Worm (Caenorhabditis elegans) whole organism, L4 larva: ENCODE measurements around the gene nos-2.

Experiments
- F26F4.8 ChIP-seq: fragments of 200-800 bp; sonication (Bioruptor generic); conservative IDR thresholded peaks from 2 replicates; pipeline ENCODE4 v1.3.6; 2022; ENCODE audit warnings: missing genetic modification characterization, missing compliant biosample characterization
- F49E8.2 ChIP-seq: sonication (generic microtip); optimal IDR thresholded peaks from 2 replicates; lab custom pipeline; 2016; ENCODE audit warnings: missing compliant biosample characterization, mild to moderate bottlenecking, missing genetic modification characterization, borderline replicate concordance
- T20F7.1 ChIP-seq: fragments of 200-800 bp; sonication (Bioruptor generic); optimal IDR thresholded peaks from 2 replicates; lab custom pipeline; 2018; ENCODE audit warnings: mild to moderate bottlenecking, missing genetic modification characterization, missing compliant biosample characterization
- ama-1 ChIP-seq: fragments of 150-350 bp; optimal IDR thresholded peaks from 2 replicates; lab custom pipeline; 2014; ENCODE audit warnings: inconsistent platforms, mixed read lengths
- ceh-32 ChIP-seq: sonication (generic microtip); optimal IDR thresholded peaks from 2 replicates; lab custom pipeline; 2016; ENCODE audit warnings: mild to moderate bottlenecking, missing genetic modification characterization, missing compliant biosample characterization; ENCODE audit not compliant: poor library complexity
- fkh-10 ChIP-seq: fragments of 150-350 bp; optimal IDR thresholded peaks from 2 replicates; lab custom pipeline; 2014; ENCODE audit warnings: missing biosample characterization, missing genetic modification reagents, missing genetic modification characterization
- fos-1 ChIP-seq: fragments of 150-350 bp; optimal IDR thresholded peaks from 2 replicates; lab custom pipeline; 2014; ENCODE audit warnings: missing biosample characterization, missing genetic modification characterization
- lsy-2 ChIP-seq, 2 experiments: fragments of 150-350 bp in 1 of 2; sonication (generic microtip) in 1 of 2; optimal IDR thresholded peaks; 2 replicates each; lab custom pipeline; 2014 to 2017; ENCODE audit warnings: missing biosample characterization in 2 of 2, missing genetic modification characterization in 2 of 2
- mep-1 ChIP-seq: fragments of 150-350 bp; sonication (generic microtip); optimal IDR thresholded peaks from 3 replicates; lab custom pipeline; 2014; ENCODE audit warnings: missing biosample characterization, missing genetic modification characterization
- pha-4 ChIP-seq, 2 experiments: fragments of 150-350 bp in 1 of 2; fragments of 200-800 bp in 1 of 2; sonication (Bioruptor generic) in 1 of 2; IDR thresholded peaks in 1 of 2; optimal IDR thresholded peaks in 1 of 2; 2 replicates each; pipeline versions ENCODE4 v1.3.6 to Lab custom; 2014 to 2022; ENCODE audit warnings: missing genetic modification characterization in 2 of 2, missing genetic modification reagents in 2 of 2, missing biosample characterization in 1 of 2, missing compliant biosample characterization in 1 of 2
- saeg-2 ChIP-seq: fragments of 200-800 bp; sonication (Bioruptor generic); IDR thresholded peaks from 2 replicates; pipeline ENCODE4 v1.3.6; 2022; ENCODE audit warnings: missing genetic modification reagents, missing genetic modification characterization, missing compliant biosample characterization
- zfp-2 ChIP-seq: sonication (generic microtip); optimal IDR thresholded peaks from 2 replicates; lab custom pipeline; 2016; ENCODE audit warnings: mild to moderate bottlenecking, missing genetic modification characterization, missing compliant biosample characterization

- TF ChIP-seq ama-1 (lab: Kevin White, UChicago) (peak; percentile 11), ceh-32 (tag; lab: Kevin White, UChicago) (no peak), T20F7.1 (peak; percentile 99), pha-4 (GFP tag; IDR thresholded peaks at IDR 0.05; lab: Robert Waterston, UW) (no peak), pha-4 (tag; optimal IDR thresholded peaks at IDR 0.05; lab: Kevin White, UChicago) (peak; percentile 90), saeg-2 (no peak), fos-1 (tag; lab: Kevin White, UChicago) (no peak), F26F4.8 (GFP tag; lab: Robert Waterston, UW) (no peak), fkh-10 (peak; percentile 58), mep-1 (tag; lab: Kevin White, UChicago) (peak; percentile 82), lsy-2 (tag; optimal IDR thresholded peaks at IDR 0.05; lab: Kevin White, UChicago) (peak; percentile 95 to 99), zfp-2 (tag; lab: Kevin White, UChicago) (peak; percentile 70), F49E8.2 (tag; lab: Kevin White, UChicago) (no peak)
Measured at ce11 chrII:7104794-7105613, 39.6 kb downstream of the nos-2 start, which contains the start of the genes farl-11 and rpl-33.
